Worm (Caenorhabditis elegans): Measurements from ENCODE around the gene cTel55X.1.
A peak's percentile ranks its signal among the peaks of the same experiment; 100 is the strongest.

DNA sequence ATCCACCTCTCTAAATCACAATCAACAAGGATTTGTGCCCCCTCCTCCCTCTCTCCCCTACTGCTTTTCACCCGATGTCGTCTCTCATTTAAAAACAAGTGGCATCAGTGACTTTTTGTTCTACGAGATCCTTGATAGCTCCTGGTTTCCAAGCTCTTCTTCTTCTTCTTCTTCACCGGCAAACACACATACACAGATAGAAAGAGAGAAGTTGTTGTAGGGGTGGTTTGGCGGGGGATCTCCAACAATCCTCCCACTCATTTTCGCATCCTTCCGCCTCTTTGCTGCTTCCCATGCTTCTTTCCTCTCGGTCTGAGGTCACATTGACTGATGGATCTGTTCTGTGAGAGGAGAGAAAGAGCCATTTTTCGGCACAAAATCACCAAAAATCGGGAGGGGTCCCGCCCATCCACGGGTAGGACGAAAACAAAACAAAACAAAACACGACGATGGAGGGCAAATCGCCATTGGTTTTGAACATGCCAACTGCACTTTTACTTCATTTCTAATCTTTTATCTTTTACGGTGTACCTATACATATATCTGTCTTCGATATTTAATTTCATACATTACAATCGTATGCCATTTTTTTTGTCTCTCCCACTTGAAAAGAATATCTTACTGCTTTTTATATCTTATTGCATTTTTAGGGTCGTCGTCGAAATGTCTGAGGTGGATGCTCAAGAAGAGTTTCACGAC lies 44.2 kb upstream of the cTel55X.1 start, which contains the start of gene T23E7.2:
- TF ChIP-seq nhr-76 (tag; optimal IDR thresholded peaks at IDR 0.05) (no peak), pqm-1 (tag; optimal IDR thresholded peaks at IDR 0.05) (no peak), lin-39 (tag; optimal IDR thresholded peaks at IDR 0.05) (peak; percentile 20), unc-39 (tag; optimal IDR thresholded peaks at IDR 0.05) (no peak), snpc-4 (tag; optimal IDR thresholded peaks at IDR 0.05) (no peak)
